Worm (Caenorhabditis elegans) whole organism, L1 larva: Measurements from ENCODE around the gene tdpo-1.

Source experiments
- C34B4.2 ChIP-seq: sonication (generic microtip); optimal IDR thresholded peaks from 2 replicates; lab custom pipeline; 2017; ENCODE audit warnings: mild to moderate bottlenecking, missing genetic modification characterization, missing compliant biosample characterization
- aha-1 ChIP-seq: fragments of 150-350 bp; optimal IDR thresholded peaks from 2 replicates; lab custom pipeline; 2014; ENCODE audit warnings: missing biosample characterization, missing genetic modification characterization
- ama-1 ChIP-seq: fragments of 150-350 bp; optimal IDR thresholded peaks from 2 replicates; lab custom pipeline; 2014
- ceh-82 ChIP-seq, 3 experiments: fragments of 150-350 bp in 1 of 3; sonication (generic microtip) in 2 of 3; optimal IDR thresholded peaks; 2 replicates each; lab custom pipeline; 2014 to 2017; ENCODE audit warnings: missing biosample characterization in 3 of 3, missing genetic modification characterization in 3 of 3
- ceh-88 ChIP-seq: fragments of 200-800 bp; sonication (Bioruptor generic); IDR thresholded peaks from 2 replicates; pipeline ENCODE4 v1.3.6; 2022; ENCODE audit warnings: missing genetic modification characterization, missing compliant biosample characterization
- ceh-90 ChIP-seq: sonication (generic microtip); optimal IDR thresholded peaks from 2 replicates; lab custom pipeline; 2016; ENCODE audit warnings: missing genetic modification characterization, missing compliant biosample characterization
- efl-1 ChIP-seq, 4 experiments: fragments of 150-350 bp; optimal IDR thresholded peaks in 3 of 4; peaks in 1 of 4; 1 replicate in 1 of 4; 2 replicates in 3 of 4; lab custom pipeline; 2014; ENCODE audit warnings: missing biosample characterization in 2 of 4, missing genetic modification characterization in 2 of 4, missing genetic modification reagents in 2 of 4
- egl-27 ChIP-seq, 2 experiments: fragments of 150-350 bp in 1 of 2; sonication (generic microtip); optimal IDR thresholded peaks; 3 replicates each; lab custom pipeline; 2017 to 2018; ENCODE audit warnings: missing biosample characterization in 2 of 2, missing genetic modification characterization in 2 of 2, missing genetic modification reagents in 2 of 2
- elt-2 ChIP-seq: sonication (generic microtip); optimal IDR thresholded peaks from 2 replicates; lab custom pipeline; 2016; ENCODE audit warnings: missing genetic modification characterization, mild to moderate bottlenecking, inconsistent platforms, missing compliant biosample characterization, missing genetic modification reagents
- elt-3 ChIP-seq, 6 experiments: fragments of 150-350 bp in 1 of 6; sonication (generic microtip); optimal IDR thresholded peaks; 2 replicates each; lab custom pipeline; 2017 to 2018; ENCODE audit warnings: missing biosample characterization in 6 of 6, missing genetic modification characterization in 6 of 6, inconsistent platforms in 1 of 6
- fkh-10 ChIP-seq: sonication (generic microtip); optimal IDR thresholded peaks from 2 replicates; lab custom pipeline; 2017; ENCODE audit warnings: missing biosample characterization, missing genetic modification reagents, missing genetic modification characterization
- fos-1 ChIP-seq: fragments of 150-350 bp; optimal IDR thresholded peaks from 2 replicates; lab custom pipeline; 2014; ENCODE audit warnings: missing biosample characterization, missing genetic modification characterization
- hlh-17 ChIP-seq: fragments of 200-800 bp; sonication (Bioruptor generic); optimal IDR thresholded peaks from 2 replicates; lab custom pipeline; 2018; ENCODE audit warnings: missing genetic modification characterization, mild to moderate bottlenecking, missing compliant biosample characterization, moderate library complexity, borderline replicate concordance
- hpl-2 ChIP-seq: fragments of 150-350 bp; optimal IDR thresholded peaks from 2 replicates; lab custom pipeline; 2014; ENCODE audit warnings: missing biosample characterization, missing genetic modification reagents, missing genetic modification characterization
- lir-3 ChIP-seq: sonication (generic microtip); optimal IDR thresholded peaks from 2 replicates; lab custom pipeline; 2016; ENCODE audit warnings: mild to moderate bottlenecking, missing genetic modification characterization, moderate library complexity, missing compliant biosample characterization; ENCODE audit not compliant: poor library complexity
- mep-1 ChIP-seq: fragments of 150-350 bp; optimal IDR thresholded peaks from 2 replicates; lab custom pipeline; 2014; ENCODE audit warnings: missing biosample characterization, missing genetic modification characterization
- nhr-12 ChIP-seq: sonication (generic microtip); optimal IDR thresholded peaks from 2 replicates; lab custom pipeline; 2017; ENCODE audit warnings: missing biosample characterization, missing genetic modification characterization
- nhr-20 ChIP-seq: sonication (generic microtip); optimal IDR thresholded peaks from 2 replicates; lab custom pipeline; 2016; ENCODE audit warnings: mild to moderate bottlenecking, missing genetic modification characterization, missing compliant biosample characterization
- nhr-237 ChIP-seq: fragments of 150-350 bp; optimal IDR thresholded peaks from 2 replicates; lab custom pipeline; 2014; ENCODE audit warnings: missing biosample characterization, missing genetic modification characterization
- nhr-28 ChIP-seq: fragments of 150-350 bp; optimal IDR thresholded peaks from 2 replicates; lab custom pipeline; 2014; ENCODE audit warnings: missing biosample characterization, missing genetic modification characterization
- nhr-71 ChIP-seq: sonication (generic microtip); optimal IDR thresholded peaks from 2 replicates; lab custom pipeline; 2016; ENCODE audit warnings: mild to moderate bottlenecking, missing genetic modification characterization, moderate library complexity, missing compliant biosample characterization
- nhr-76 ChIP-seq: sonication (generic microtip); optimal IDR thresholded peaks from 2 replicates; lab custom pipeline; 2017; ENCODE audit warnings: missing biosample characterization, missing genetic modification characterization
- nhr-84 ChIP-seq: sonication (generic microtip); optimal IDR thresholded peaks from 2 replicates; lab custom pipeline; 2017; ENCODE audit warnings: missing biosample characterization, missing genetic modification characterization
- nhr-90 ChIP-seq: sonication (generic microtip); optimal IDR thresholded peaks from 2 replicates; lab custom pipeline; 2016; ENCODE audit warnings: mild to moderate bottlenecking, missing genetic modification characterization, missing compliant biosample characterization; ENCODE audit not compliant: poor library complexity
- pag-3 ChIP-seq: sonication (generic microtip); optimal IDR thresholded peaks from 2 replicates; lab custom pipeline; 2017; ENCODE audit warnings: missing genetic modification characterization, mild to moderate bottlenecking, missing compliant biosample characterization, antibody characterized with exemption, borderline replicate concordance; ENCODE audit not compliant: insufficient read depth
- pqm-1 ChIP-seq: sonication (generic microtip); optimal IDR thresholded peaks from 3 replicates; lab custom pipeline; 2017; ENCODE audit warnings: missing biosample characterization, missing genetic modification characterization
- rnt-1 ChIP-seq: sonication (generic microtip); optimal IDR thresholded peaks from 2 replicates; lab custom pipeline; 2016; ENCODE audit warnings: mild to moderate bottlenecking, missing genetic modification characterization, moderate library complexity, missing compliant biosample characterization
- skn-1 ChIP-seq: fragments of 150-350 bp; optimal IDR thresholded peaks from 2 replicates; lab custom pipeline; 2014; ENCODE audit warnings: missing biosample characterization, missing genetic modification characterization
- snpc-4 ChIP-seq: fragments of 150-350 bp; optimal IDR thresholded peaks from 2 replicates; lab custom pipeline; 2014; ENCODE audit warnings: missing biosample characterization, missing genetic modification characterization
- sptf-1 ChIP-seq: fragments of 150-350 bp; optimal IDR thresholded peaks from 2 replicates; lab custom pipeline; 2014; ENCODE audit warnings: missing biosample characterization, missing genetic modification characterization
- swsn-7 ChIP-seq: sonication (generic microtip); optimal IDR thresholded peaks from 2 replicates; lab custom pipeline; 2016; ENCODE audit warnings: missing genetic modification characterization, missing compliant biosample characterization
- tbx-2 ChIP-seq: sonication (generic microtip); optimal IDR thresholded peaks from 2 replicates; lab custom pipeline; 2016; ENCODE audit warnings: missing genetic modification characterization, missing compliant biosample characterization
- unc-130 ChIP-seq: fragments of 150-350 bp; optimal IDR thresholded peaks from 2 replicates; lab custom pipeline; 2017; ENCODE audit warnings: missing biosample characterization, missing genetic modification characterization, inconsistent platforms
- unc-86 ChIP-seq: sonication (generic microtip); optimal IDR thresholded peaks from 2 replicates; lab custom pipeline; 2016; ENCODE audit warnings: missing genetic modification characterization, missing compliant biosample characterization
- zip-4 ChIP-seq: fragments of 200-800 bp; sonication (Bioruptor generic); optimal IDR thresholded peaks from 2 replicates; lab custom pipeline; 2018; ENCODE audit warnings: mild to moderate bottlenecking, missing genetic modification characterization, moderate library complexity, missing compliant biosample characterization
- ztf-4 ChIP-seq: fragments of 150-350 bp; optimal IDR thresholded peaks from 2 replicates; lab custom pipeline; 2014; ENCODE audit warnings: missing biosample characterization, missing genetic modification characterization

tdpo-1 gene

DNA sequence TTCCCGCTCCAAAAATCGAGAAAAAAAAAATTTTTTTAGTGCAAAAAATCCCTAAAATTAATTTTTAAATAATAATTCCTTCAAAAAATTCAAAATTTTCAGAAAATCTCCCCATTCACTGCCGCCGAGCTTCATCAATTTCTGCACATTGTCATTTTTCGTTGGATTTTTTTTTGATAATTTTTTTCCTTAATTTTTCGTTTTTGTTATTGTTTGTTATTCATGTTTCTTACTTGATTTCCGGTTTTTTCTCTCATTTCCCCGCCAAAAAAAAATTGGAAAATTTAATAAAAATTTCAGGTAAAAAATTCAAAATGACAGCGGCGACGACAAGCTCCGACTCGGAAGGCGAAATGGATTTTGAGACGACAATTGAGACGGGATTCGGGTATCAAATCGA lies 3.2 kb upstream of the tdpo-1 start, which contains the start of gene F52C12.6:
Gene F52C12.6, plus strand, starts transcription at position 301 of the 400 bp plus-strand sequence.
- no peak for TF ChIP-seq pqm-1
- no peak for TF ChIP-seq unc-86 (tag; lab: Kevin White, UChicago)
- TF ChIP-seq sptf-1 (tag; lab: Kevin White, UChicago) = no peak
- TF ChIP-seq aha-1 = no peak
- TF ChIP-seq nhr-20 (tag; lab: Kevin White, UChicago) = no peak
- no peak for TF ChIP-seq zip-4 (GFP tag; lab: Kevin White, UChicago)
- TF ChIP-seq nhr-84 (tag; lab: Kevin White, UChicago) = no peak
- TF ChIP-seq hlh-17 (GFP tag; lab: Kevin White, UChicago) = no peak
- TF ChIP-seq nhr-237 (tag; lab: Kevin White, UChicago) = no peak

DNA sequence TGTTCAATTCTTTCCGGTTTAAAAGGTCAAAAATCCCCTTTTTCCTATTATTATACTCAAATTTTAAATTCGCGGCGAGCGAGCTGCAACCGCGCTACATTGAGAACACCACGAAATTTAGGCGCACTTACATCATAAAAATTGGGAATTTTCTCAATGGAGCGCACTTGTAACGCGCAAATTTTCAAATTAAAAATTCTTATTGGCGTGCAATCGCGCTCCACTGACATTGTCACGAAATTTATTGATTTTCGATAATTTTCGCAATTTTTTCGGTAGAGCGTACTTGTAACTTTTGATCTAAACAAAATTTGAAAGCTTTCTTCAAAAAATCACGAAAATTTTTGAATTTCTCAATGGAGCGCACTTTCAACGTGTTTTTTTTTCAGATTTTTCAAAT lies 3.6 kb downstream of the tdpo-1 start, which contains the start of gene ulp-3:
Gene ulp-3, plus strand, starts transcription at position 388 of the 400 bp plus-strand sequence.
- TF ChIP-seq nhr-76 (tag; lab: Kevin White, UChicago) (no peak), elt-3 (tag; optimal IDR thresholded peaks at IDR 0.05; lab: Kevin White, UChicago) (no peak), unc-130 (tag; lab: Kevin White, UChicago) (no peak), efl-1 (optimal IDR thresholded peaks at IDR 0.05; lab: Kevin White, UChicago) (no peak), efl-1 (GFP tag; optimal IDR thresholded peaks at IDR 0.05 in 1 of 2; lab: Kevin White, UChicago) (peak in 1 of 2 experiments; percentile 65)

DNA sequence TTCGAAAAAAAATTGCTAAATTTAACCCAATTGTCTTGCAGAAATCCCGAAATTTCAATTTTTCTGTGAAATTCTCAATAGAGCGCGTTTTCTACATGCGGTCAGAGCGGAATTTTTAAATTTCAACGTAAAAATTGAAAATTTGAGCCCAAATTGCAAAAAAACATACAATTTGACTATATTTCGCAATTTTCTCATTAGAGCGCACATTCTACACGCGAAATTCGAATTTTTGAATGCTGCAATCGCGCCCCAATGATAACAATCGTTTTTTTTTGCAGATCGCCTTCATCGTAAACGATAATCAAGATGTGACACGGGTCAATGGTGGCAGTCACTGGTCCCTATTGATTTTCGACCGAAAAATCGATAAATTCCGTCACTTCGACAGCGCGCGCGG lies 4.4 kb downstream of the tdpo-1 start:
- TF ChIP-seq unc-86 (tag; lab: Kevin White, UChicago) (no peak), tbx-2 (tag; lab: Kevin White, UChicago) (no peak), mep-1 (tag; lab: Kevin White, UChicago) (no peak), ceh-88 (no peak), sptf-1 (tag; lab: Kevin White, UChicago) (no peak), zip-4 (GFP tag; lab: Kevin White, UChicago) (no peak), unc-130 (tag; lab: Kevin White, UChicago) (no peak), fos-1 (tag; lab: Kevin White, UChicago) (no peak), snpc-4 (tag; lab: Kevin White, UChicago) (no peak), nhr-28 (tag; lab: Kevin White, UChicago) (no peak)

DNA sequence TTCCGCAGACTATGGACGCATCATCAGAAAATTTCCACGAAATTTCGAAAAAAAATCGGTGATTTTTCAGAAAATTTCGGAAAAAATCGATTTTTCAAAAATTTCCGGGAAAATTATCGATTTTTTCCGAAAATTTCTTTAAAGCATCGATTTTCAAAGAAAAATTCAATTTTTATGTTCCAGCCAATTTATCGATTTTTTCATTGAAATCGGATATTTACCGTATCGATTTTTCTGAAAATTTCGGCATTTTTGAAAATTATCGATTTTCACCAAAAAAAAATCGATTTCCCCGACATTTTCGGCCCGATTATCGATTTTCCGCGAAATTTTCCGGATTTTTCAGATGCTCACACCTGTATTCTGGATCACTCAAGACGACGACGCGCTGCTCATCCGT lies 5.5 kb downstream of the tdpo-1 start, which contains the start of gene Y48A5A.1:
Gene Y48A5A.1, plus strand, starts transcription at position 347 of the 400 bp plus-strand sequence.
- no peak for TF ChIP-seq rnt-1 (tag; lab: Kevin White, UChicago)
- no peak for TF ChIP-seq nhr-71 (tag; lab: Kevin White, UChicago)
- TF ChIP-seq elt-2 (tag; lab: Kevin White, UChicago) = no peak
- no peak for TF ChIP-seq egl-27 (tag; optimal IDR thresholded peaks at IDR 0.05; lab: Kevin White, UChicago)
- TF ChIP-seq ceh-82 (tag; optimal IDR thresholded peaks at IDR 0.05; lab: Kevin White, UChicago) = no peak
- no peak for TF ChIP-seq ztf-4 (tag; lab: Kevin White, UChicago)
- TF ChIP-seq hpl-2 = no peak
- no peak for TF ChIP-seq lir-3 (tag; lab: Kevin White, UChicago)
- TF ChIP-seq ama-1 = no peak
- no peak for TF ChIP-seq zip-4 (GFP tag; lab: Kevin White, UChicago)
- TF ChIP-seq snpc-4 (tag; lab: Kevin White, UChicago) = no peak
- no peak for TF ChIP-seq pag-3 (tag; lab: Kevin White, UChicago)
- no peak for TF ChIP-seq swsn-7 (tag; lab: Kevin White, UChicago)
- no peak for TF ChIP-seq fkh-10 (GFP tag; lab: Kevin White, UChicago)
- TF ChIP-seq C34B4.2 (tag; lab: Kevin White, UChicago) = no peak
- no peak for TF ChIP-seq nhr-12 (tag; lab: Kevin White, UChicago)
- no peak for TF ChIP-seq skn-1
- TF ChIP-seq ceh-90 (tag; lab: Kevin White, UChicago) = no peak
- TF ChIP-seq nhr-90 (tag; lab: Kevin White, UChicago) = no peak
- TF ChIP-seq nhr-237 (tag; lab: Kevin White, UChicago) = no peak
- TF ChIP-seq, all 84 proteins: peak for 0
